Fruit fly (Drosophila melanogaster): ENCODE data around the gene DIP1.

DIP1 gene

DNA sequence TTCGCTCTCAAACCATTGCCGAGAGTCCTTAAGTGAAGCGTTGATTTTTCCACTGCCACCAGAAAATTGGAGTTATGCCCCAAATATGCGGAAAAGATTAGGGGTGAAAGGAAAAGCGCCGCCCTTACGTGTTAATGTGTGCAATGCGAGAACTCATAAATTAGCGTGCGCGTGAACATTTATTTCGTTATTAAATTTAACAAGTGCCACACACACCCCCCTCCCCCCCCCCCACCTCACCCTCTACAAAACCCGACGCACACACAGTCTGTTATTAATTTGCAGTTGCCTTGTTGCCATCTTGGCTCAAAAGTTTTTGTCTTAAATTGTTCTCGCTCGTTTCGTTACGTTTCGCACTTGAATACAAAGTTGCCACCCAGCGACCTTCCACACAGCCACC, 41.9 kb downstream of the DIP1 start:
- TF ChIP-seq bab1 (GFP tag; optimal IDR thresholded peaks at IDR 0.05) (no peak), CG7045 (GFP tag; optimal IDR thresholded peaks at IDR 0.05) (no peak), Mnt (GFP tag; optimal IDR thresholded peaks at IDR 0.05) (no peak), CG1620 (GFP tag; optimal IDR thresholded peaks at IDR 0.05) (no peak), Clk (GFP tag; optimal IDR thresholded peaks at IDR 0.05) (no peak), Crg-1 (GFP tag; optimal IDR thresholded peaks at IDR 0.05) (no peak), ovo (GFP tag; optimal IDR thresholded peaks at IDR 0.05) (no peak), pad (GFP tag; optimal IDR thresholded peaks at IDR 0.05) (no peak), CG7101 (tag; optimal IDR thresholded peaks at IDR 0.05) (no peak), CG33017 (tag; optimal IDR thresholded peaks at IDR 0.05) (no peak), kay (GFP tag; ENCODE audit: borderline replicate concordance) (no peak), toe (GFP tag; optimal IDR thresholded peaks at IDR 0.05) (no peak), tj (GFP tag; optimal IDR thresholded peaks at IDR 0.05) (no peak), Hr96 (GFP tag; optimal IDR thresholded peaks at IDR 0.05) (no peak), cnc (optimal IDR thresholded peaks at IDR 0.05) (no peak), CG12768 (GFP tag; optimal IDR thresholded peaks at IDR 0.05) (no peak), CG14711 (tag; optimal IDR thresholded peaks at IDR 0.05) (no peak), CG11617 (GFP tag; optimal IDR thresholded peaks at IDR 0.05) (no peak), CG5204 (GFP tag; optimal IDR thresholded peaks at IDR 0.05) (no peak), cic (GFP tag; optimal IDR thresholded peaks at IDR 0.05) (no peak)

Measured in whole organism, adult.